Worm (Caenorhabditis elegans): ENCODE measurements around the gene pid-5.

ce11 chrV:4169658-4170057 lies 6.0 kb upstream of the pid-5 start:
- TF ChIP-seq saeg-2 (GFP tag; IDR thresholded peaks at IDR 0.05) (no peak), nhr-102 (tag; optimal IDR thresholded peaks at IDR 0.05) (no peak), mdl-1 (tag; optimal IDR thresholded peaks at IDR 0.05) (no peak), nhr-28 (tag; optimal IDR thresholded peaks at IDR 0.05) (no peak), ceh-28 (tag; optimal IDR thresholded peaks at IDR 0.05) (no peak), zfp-2 (tag; optimal IDR thresholded peaks at IDR 0.05) (no peak), php-3 (GFP tag; IDR thresholded peaks at IDR 0.05) (no peak)

Measured in whole organism, L4 larva.